Worm (Caenorhabditis elegans) whole organism, L1 larva: Measurements from ENCODE around the gene srh-147.

Source experiments
- C04F5.9 ChIP-seq: sonication (generic microtip); optimal IDR thresholded peaks from 2 replicates; lab custom pipeline; 2016; ENCODE audit warnings: missing genetic modification characterization, missing compliant biosample characterization
- C16A3.4 ChIP-seq: fragments of 150-350 bp; optimal IDR thresholded peaks from 2 replicates; lab custom pipeline; 2014; ENCODE audit warnings: missing biosample characterization, missing genetic modification characterization
- Y116A8C.19 ChIP-seq: sonication (generic microtip); optimal IDR thresholded peaks from 2 replicates; lab custom pipeline; 2016; ENCODE audit warnings: missing compliant biosample characterization, missing genetic modification characterization, borderline replicate concordance
- aha-1 ChIP-seq: fragments of 150-350 bp; optimal IDR thresholded peaks from 2 replicates; lab custom pipeline; 2014; ENCODE audit warnings: missing biosample characterization, missing genetic modification characterization
- ama-1 ChIP-seq: fragments of 150-350 bp; optimal IDR thresholded peaks from 2 replicates; lab custom pipeline; 2014
- blmp-1 ChIP-seq: fragments of 150-350 bp; optimal IDR thresholded peaks from 2 replicates; lab custom pipeline; 2014; ENCODE audit warnings: missing biosample characterization, missing genetic modification characterization
- ceh-82 ChIP-seq, 3 experiments: fragments of 150-350 bp in 1 of 3; sonication (generic microtip) in 2 of 3; optimal IDR thresholded peaks; 2 replicates each; lab custom pipeline; 2014 to 2017; ENCODE audit warnings: missing biosample characterization in 3 of 3, missing genetic modification characterization in 3 of 3
- ceh-88 ChIP-seq: fragments of 200-800 bp; sonication (Bioruptor generic); IDR thresholded peaks from 2 replicates; pipeline ENCODE4 v1.3.6; 2022; ENCODE audit warnings: missing genetic modification characterization, missing compliant biosample characterization
- ceh-90 ChIP-seq: sonication (generic microtip); optimal IDR thresholded peaks from 2 replicates; lab custom pipeline; 2016; ENCODE audit warnings: missing genetic modification characterization, missing compliant biosample characterization
- ces-1 ChIP-seq: fragments of 150-350 bp; optimal IDR thresholded peaks from 2 replicates; lab custom pipeline; 2014; ENCODE audit warnings: missing biosample characterization, missing genetic modification reagents, missing genetic modification characterization
- dpl-1 ChIP-seq, 3 experiments: fragments of 150-350 bp in 2 of 3; sonication (generic microtip) in 1 of 3; optimal IDR thresholded peaks; 2 replicates each; lab custom pipeline; 2014 to 2017; ENCODE audit warnings: missing biosample characterization in 3 of 3, missing genetic modification characterization in 3 of 3, missing genetic modification reagents in 3 of 3
- dsc-1 ChIP-seq: sonication (generic microtip); optimal IDR thresholded peaks from 2 replicates; lab custom pipeline; 2016; ENCODE audit warnings: mild to moderate bottlenecking, missing genetic modification characterization, missing compliant biosample characterization
- efl-1 ChIP-seq, 4 experiments: fragments of 150-350 bp; optimal IDR thresholded peaks in 3 of 4; peaks in 1 of 4; 1 replicate in 1 of 4; 2 replicates in 3 of 4; lab custom pipeline; 2014; ENCODE audit warnings: missing biosample characterization in 2 of 4, missing genetic modification characterization in 2 of 4, missing genetic modification reagents in 2 of 4
- egl-13 ChIP-seq: sonication (generic microtip); optimal IDR thresholded peaks from 2 replicates; lab custom pipeline; 2016; ENCODE audit warnings: missing genotype, missing genetic modification reagents, missing genetic modification characterization, missing compliant biosample characterization
- egl-27 ChIP-seq, 2 experiments: fragments of 150-350 bp in 1 of 2; sonication (generic microtip); optimal IDR thresholded peaks; 3 replicates each; lab custom pipeline; 2017 to 2018; ENCODE audit warnings: missing biosample characterization in 2 of 2, missing genetic modification characterization in 2 of 2, missing genetic modification reagents in 2 of 2
- ets-5 ChIP-seq: fragments of 200-800 bp; sonication (Bioruptor generic); IDR thresholded peaks from 2 replicates; pipeline ENCODE4 v1.3.6; 2022; ENCODE audit warnings: missing genetic modification characterization, missing compliant biosample characterization
- fkh-10 ChIP-seq: sonication (generic microtip); optimal IDR thresholded peaks from 2 replicates; lab custom pipeline; 2017; ENCODE audit warnings: missing biosample characterization, missing genetic modification reagents, missing genetic modification characterization
- grh-1 ChIP-seq: fragments of 200-800 bp; sonication (Bioruptor generic); IDR thresholded peaks from 2 replicates; pipeline ENCODE4 v1.3.6; 2022; ENCODE audit warnings: missing genetic modification reagents, missing genetic modification characterization, missing compliant biosample characterization
- hlh-17 ChIP-seq: fragments of 200-800 bp; sonication (Bioruptor generic); optimal IDR thresholded peaks from 2 replicates; lab custom pipeline; 2018; ENCODE audit warnings: missing genetic modification characterization, mild to moderate bottlenecking, missing compliant biosample characterization, moderate library complexity, borderline replicate concordance
- hlh-4 ChIP-seq: sonication (generic microtip); optimal IDR thresholded peaks from 2 replicates; lab custom pipeline; 2016; ENCODE audit warnings: mild to moderate bottlenecking, missing genetic modification characterization, missing compliant biosample characterization
- irx-1 ChIP-seq: sonication (generic microtip); optimal IDR thresholded peaks from 2 replicates; lab custom pipeline; 2016; ENCODE audit warnings: missing genetic modification characterization, missing compliant biosample characterization
- isw-1 ChIP-seq: fragments of 200-800 bp; sonication (Bioruptor generic); IDR thresholded peaks from 2 replicates; pipeline ENCODE4 v1.3.6; 2022; ENCODE audit warnings: missing genetic modification characterization, missing compliant biosample characterization
- lin-14 ChIP-seq: fragments of 200-800 bp; sonication (Bioruptor generic); optimal IDR thresholded peaks from 2 replicates; lab custom pipeline; 2018; ENCODE audit warnings: mild to moderate bottlenecking, missing genetic modification characterization, moderate library complexity, missing compliant biosample characterization
- lin-35 ChIP-seq, 2 experiments: fragments of 150-350 bp; optimal IDR thresholded peaks; 2 replicates each; lab custom pipeline; 2014; ENCODE audit warnings: missing biosample characterization in 2 of 2, missing genetic modification characterization in 2 of 2, missing genetic modification reagents in 2 of 2
- lin-39 ChIP-seq: fragments of 150-350 bp; optimal IDR thresholded peaks from 2 replicates; lab custom pipeline; 2014; ENCODE audit warnings: missing biosample characterization, missing genetic modification reagents, missing genetic modification characterization
- lir-3 ChIP-seq: sonication (generic microtip); optimal IDR thresholded peaks from 2 replicates; lab custom pipeline; 2016; ENCODE audit warnings: mild to moderate bottlenecking, missing genetic modification characterization, moderate library complexity, missing compliant biosample characterization; ENCODE audit not compliant: poor library complexity
- lsy-2 ChIP-seq, 2 experiments: fragments of 150-350 bp; optimal IDR thresholded peaks; 2 replicates each; lab custom pipeline; 2014; ENCODE audit warnings: missing biosample characterization in 2 of 2, missing genetic modification characterization in 2 of 2
- mab-9 ChIP-seq: fragments of 200-800 bp; sonication (Bioruptor generic); IDR thresholded peaks from 2 replicates; pipeline ENCODE4 v1.3.6; 2022; ENCODE audit warnings: missing genetic modification reagents, missing genetic modification characterization, missing compliant biosample characterization
- mdl-1 ChIP-seq, 2 experiments: fragments of 150-350 bp; optimal IDR thresholded peaks; 2 replicates each; lab custom pipeline; 2014 to 2017; ENCODE audit warnings: missing biosample characterization in 2 of 2, missing genetic modification characterization in 2 of 2, inconsistent platforms in 1 of 2
- mef-2 ChIP-seq: fragments of 150-350 bp; optimal IDR thresholded peaks from 2 replicates; lab custom pipeline; 2014; ENCODE audit warnings: missing biosample characterization, missing genetic modification characterization
- mep-1 ChIP-seq: fragments of 150-350 bp; optimal IDR thresholded peaks from 2 replicates; lab custom pipeline; 2014; ENCODE audit warnings: missing biosample characterization, missing genetic modification characterization
- nhr-11 ChIP-seq: fragments of 150-350 bp; optimal IDR thresholded peaks from 2 replicates; lab custom pipeline; 2014; ENCODE audit warnings: missing biosample characterization, missing genetic modification characterization
- nhr-20 ChIP-seq: sonication (generic microtip); optimal IDR thresholded peaks from 2 replicates; lab custom pipeline; 2016; ENCODE audit warnings: mild to moderate bottlenecking, missing genetic modification characterization, missing compliant biosample characterization
- nhr-237 ChIP-seq: fragments of 150-350 bp; optimal IDR thresholded peaks from 2 replicates; lab custom pipeline; 2014; ENCODE audit warnings: missing biosample characterization, missing genetic modification characterization
- nhr-28 ChIP-seq: fragments of 150-350 bp; optimal IDR thresholded peaks from 2 replicates; lab custom pipeline; 2014; ENCODE audit warnings: missing biosample characterization, missing genetic modification characterization
- nhr-76 ChIP-seq: sonication (generic microtip); optimal IDR thresholded peaks from 2 replicates; lab custom pipeline; 2017; ENCODE audit warnings: missing biosample characterization, missing genetic modification characterization
- nhr-77 ChIP-seq: fragments of 150-350 bp; optimal IDR thresholded peaks from 2 replicates; lab custom pipeline; 2014; ENCODE audit warnings: missing biosample characterization, missing genetic modification characterization
- nhr-85 ChIP-seq: sonication (generic microtip); peaks from one replicate; lab custom pipeline; 2016; ENCODE audit warnings: missing genetic modification characterization, inconsistent platforms, missing compliant biosample characterization
- pag-3 ChIP-seq: sonication (generic microtip); optimal IDR thresholded peaks from 2 replicates; lab custom pipeline; 2017; ENCODE audit warnings: missing genetic modification characterization, mild to moderate bottlenecking, missing compliant biosample characterization, antibody characterized with exemption, borderline replicate concordance; ENCODE audit not compliant: insufficient read depth
- rnt-1 ChIP-seq: sonication (generic microtip); optimal IDR thresholded peaks from 2 replicates; lab custom pipeline; 2016; ENCODE audit warnings: mild to moderate bottlenecking, missing genetic modification characterization, moderate library complexity, missing compliant biosample characterization
- skn-1 ChIP-seq: fragments of 150-350 bp; optimal IDR thresholded peaks from 2 replicates; lab custom pipeline; 2014; ENCODE audit warnings: missing biosample characterization, missing genetic modification characterization
- snpc-4 ChIP-seq: fragments of 150-350 bp; optimal IDR thresholded peaks from 2 replicates; lab custom pipeline; 2014; ENCODE audit warnings: missing biosample characterization, missing genetic modification characterization
- sox-4 ChIP-seq: sonication (generic microtip); optimal IDR thresholded peaks from 2 replicates; lab custom pipeline; 2016; ENCODE audit warnings: missing genetic modification characterization, missing compliant biosample characterization
- sup-37 ChIP-seq: fragments of 200-800 bp; sonication (Bioruptor generic); optimal IDR thresholded peaks from 2 replicates; lab custom pipeline; 2018; ENCODE audit warnings: mild to moderate bottlenecking, missing genetic modification characterization, missing compliant biosample characterization
- swsn-7 ChIP-seq: sonication (generic microtip); optimal IDR thresholded peaks from 2 replicates; lab custom pipeline; 2016; ENCODE audit warnings: missing genetic modification characterization, missing compliant biosample characterization
- tbx-2 ChIP-seq: sonication (generic microtip); optimal IDR thresholded peaks from 2 replicates; lab custom pipeline; 2016; ENCODE audit warnings: missing genetic modification characterization, missing compliant biosample characterization
- unc-130 ChIP-seq: fragments of 150-350 bp; optimal IDR thresholded peaks from 2 replicates; lab custom pipeline; 2017; ENCODE audit warnings: missing biosample characterization, missing genetic modification characterization, inconsistent platforms
- xbp-1 ChIP-seq: sonication (generic microtip); optimal IDR thresholded peaks from 2 replicates; lab custom pipeline; 2016; ENCODE audit warnings: missing genetic modification characterization, missing compliant biosample characterization
- zag-1 ChIP-seq: fragments of 150-350 bp; optimal IDR thresholded peaks from 2 replicates; lab custom pipeline; 2014; ENCODE audit warnings: missing biosample characterization, missing genetic modification characterization
- ztf-4 ChIP-seq: fragments of 150-350 bp; optimal IDR thresholded peaks from 2 replicates; lab custom pipeline; 2014; ENCODE audit warnings: missing biosample characterization, missing genetic modification characterization

srh-147 gene

DNA sequence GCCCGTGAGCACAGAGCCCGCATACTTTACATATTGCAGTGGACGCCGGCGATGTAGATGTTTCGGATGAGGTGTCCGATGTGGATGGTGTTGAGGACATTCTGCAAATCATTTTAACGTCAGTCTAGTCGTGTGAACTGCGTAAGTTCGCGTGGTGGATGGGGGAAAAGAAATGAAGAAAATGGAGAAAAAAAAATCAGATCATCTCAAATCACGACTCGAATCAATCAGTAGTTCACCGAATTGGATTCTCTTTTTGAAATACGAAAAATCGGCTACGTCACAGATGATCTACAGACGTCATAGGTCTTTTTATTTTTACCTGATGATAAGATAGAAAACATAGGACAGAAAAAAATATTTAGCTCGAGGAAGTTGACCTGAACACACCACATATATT is 26.2 kb upstream of the srh-147 start, which contains the start of gene nhr-102:
nhr-102 (minus strand) TSS at position 101 of the 400 bp plus-strand sequence.
- no peak for TF ChIP-seq swsn-7 (tag; lab: Kevin White, UChicago)
- TF ChIP-seq mdl-1 (tag; optimal IDR thresholded peaks at IDR 0.05; lab: Kevin White, UChicago), result no peak
- no peak for TF ChIP-seq ztf-4
- TF ChIP-seq ceh-88 (GFP tag; lab: Robert Waterston, UW), result no peak
- TF ChIP-seq nhr-11 (tag; lab: Kevin White, UChicago), result no peak
- no peak for TF ChIP-seq lsy-2 (tag; optimal IDR thresholded peaks at IDR 0.05; lab: Kevin White, UChicago)
- TF ChIP-seq grh-1 (GFP tag; lab: Robert Waterston, UW), result no peak
- no peak for TF ChIP-seq skn-1 (tag; lab: Kevin White, UChicago)

DNA sequence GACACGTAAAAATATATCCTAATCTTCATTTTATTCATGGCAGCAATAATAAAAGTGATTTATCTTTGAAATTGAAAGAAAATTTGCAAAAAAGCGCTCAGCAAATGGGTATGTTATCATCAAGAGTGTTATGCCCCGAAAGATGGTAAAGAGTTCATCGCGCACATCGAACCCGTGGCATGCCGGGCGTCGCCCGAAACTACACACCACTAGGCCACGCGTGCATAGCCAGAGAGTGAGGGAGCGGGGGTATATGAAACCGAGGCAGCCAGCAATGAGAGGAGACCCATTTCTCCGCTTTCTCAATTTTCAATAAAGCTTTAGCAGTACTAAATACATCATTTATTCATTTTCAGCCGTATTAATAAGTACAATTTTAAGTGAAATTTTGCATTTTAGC is 23.6 kb upstream of the srh-147 start:
- TF ChIP-seq swsn-7 (tag; lab: Kevin White, UChicago) (peak; percentile 69), isw-1 (GFP tag; lab: Robert Waterston, UW) (peak; percentile 38), nhr-85 (tag; lab: Kevin White, UChicago) (peak; percentile 79), ceh-82 (tag; optimal IDR thresholded peaks at IDR 0.05; lab: Kevin White, UChicago) (peak; percentile 22 to 85 (median 71)), ets-5 (GFP tag; lab: Robert Waterston, UW) (no peak), Y116A8C.19 (no peak), snpc-4 (tag; lab: Kevin White, UChicago) (peak; percentile 66), blmp-1 (no peak), sox-4 (tag; lab: Kevin White, UChicago) (peak; percentile 24), sup-37 (GFP tag; lab: Kevin White, UChicago) (peak; percentile 22), egl-13 (tag; lab: Kevin White, UChicago) (peak; percentile 52), ztf-4 (peak; percentile 8), nhr-20 (tag; lab: Kevin White, UChicago) (peak; percentile 75), xbp-1 (peak; percentile 64), nhr-237 (tag; lab: Kevin White, UChicago) (no peak), ceh-90 (no peak), unc-130 (tag; lab: Kevin White, UChicago) (peak; percentile 35), lin-39 (tag; lab: Kevin White, UChicago) (no peak), mdl-1 (tag; optimal IDR thresholded peaks at IDR 0.05; lab: Kevin White, UChicago) (peak in 1 of 2 experiments; percentile 76), lsy-2 (tag; optimal IDR thresholded peaks at IDR 0.05; lab: Kevin White, UChicago) (peak; percentile 48 to 63), skn-1 (tag; lab: Kevin White, UChicago) (peak; percentile 84), pag-3 (tag; lab: Kevin White, UChicago) (no peak), mep-1 (tag; lab: Kevin White, UChicago) (peak; percentile 61), grh-1 (GFP tag; lab: Robert Waterston, UW) (peak; percentile 25; the same call in 1 of the 2 replicates), rnt-1 (peak; percentile 78), mef-2 (tag; lab: Kevin White, UChicago) (no peak), egl-27 (tag; optimal IDR thresholded peaks at IDR 0.05; lab: Kevin White, UChicago) (no peak), dsc-1 (peak; percentile 71), mab-9 (peak; percentile 42; the same call in 1 of the 2 replicates), efl-1 (optimal IDR thresholded peaks at IDR 0.05; lab: Kevin White, UChicago) (peak; percentile 52 to 66), efl-1 (GFP tag; optimal IDR thresholded peaks at IDR 0.05 in 1 of 2; lab: Kevin White, UChicago) (peak; percentile 51 to 96), aha-1 (no peak), nhr-77 (peak; percentile 53), C04F5.9 (tag; lab: Kevin White, UChicago) (no peak), ama-1 (no peak), lin-35 (GFP tag; optimal IDR thresholded peaks at IDR 0.05; lab: Kevin White, UChicago) (peak; percentile 52 to 82), hlh-4 (tag; lab: Kevin White, UChicago) (no peak), lir-3 (peak; percentile 8), zag-1 (tag; lab: Kevin White, UChicago) (no peak), ces-1 (GFP tag; lab: Kevin White, UChicago) (no peak), dpl-1 (GFP tag; optimal IDR thresholded peaks at IDR 0.05; lab: Kevin White, UChicago) (peak; percentile 38 to 64 (median 51)), tbx-2 (tag; lab: Kevin White, UChicago) (peak; percentile 56), irx-1 (tag; lab: Kevin White, UChicago) (peak; percentile 41), fkh-10 (GFP tag; lab: Kevin White, UChicago) (peak; percentile 34), nhr-28 (tag; lab: Kevin White, UChicago) (no peak), nhr-76 (tag; lab: Kevin White, UChicago) (no peak), hlh-17 (no peak), C16A3.4 (tag; lab: Kevin White, UChicago) (peak; percentile 78), lin-14 (GFP tag; lab: Kevin White, UChicago) (no peak)
